Worm (Caenorhabditis elegans): ENCODE measurements around the gene F21D9.2.

The F21D9.2 gene

ce11 chrV:19212354-19212753 lies 49.9 kb downstream of the F21D9.2 start (continued):
- TF ChIP-seq nhr-25 (tag; optimal IDR thresholded peaks at IDR 0.05): no peak
- TF ChIP-seq ceh-9 (tag; optimal IDR thresholded peaks at IDR 0.05): no peak
- TF ChIP-seq fos-1 (tag; optimal IDR thresholded peaks at IDR 0.05): no peak

- no peak for TF ChIP-seq nhr-67 (tag; optimal IDR thresholded peaks at IDR 0.05)
- TF ChIP-seq ztf-11 (tag; optimal IDR thresholded peaks at IDR 0.05): no peak
- no peak for TF ChIP-seq zag-1 (tag; optimal IDR thresholded peaks at IDR 0.05)
- no peak for TF ChIP-seq jun-1 (tag; optimal IDR thresholded peaks at IDR 0.05)
- no peak for TF ChIP-seq ceh-16 (tag; optimal IDR thresholded peaks at IDR 0.05)
- TF ChIP-seq aly-2 (tag; optimal IDR thresholded peaks at IDR 0.05): no peak
- no peak for TF ChIP-seq ama-1 (optimal IDR thresholded peaks at IDR 0.05)
- no peak for TF ChIP-seq nhr-76 (tag; optimal IDR thresholded peaks at IDR 0.05)
- TF ChIP-seq fkh-2 (tag; optimal IDR thresholded peaks at IDR 0.05): no peak
- no peak for TF ChIP-seq pqm-1 (tag; optimal IDR thresholded peaks at IDR 0.05)
- no peak for TF ChIP-seq nhr-77 (tag; optimal IDR thresholded peaks at IDR 0.05)
- no peak for TF ChIP-seq lin-39 (tag; optimal IDR thresholded peaks at IDR 0.05)
- TF ChIP-seq ceh-28 (tag; optimal IDR thresholded peaks at IDR 0.05): no peak
- no peak for TF ChIP-seq nfya-1 (tag; optimal IDR thresholded peaks at IDR 0.05; ENCODE audit: insufficient read depth)
These were observed 50.5 kb downstream of the F21D9.2 start, which contains the start of gene nhr-79 for ce11 chrV:19211795-19212194. nhr-79 (minus strand) TSS chrV:19211895.
